Worm (Caenorhabditis elegans) whole organism, dauer: ENCODE data around the gene F20B10.3.
"Not testable (repeated sequence)": the region's sequence is repeated elsewhere in the genome, so short reads cannot be mapped to it uniquely, and the experiment has no call there.

ENCODE experiments used
- unc-62 ChIP-seq: sonication (generic microtip); optimal IDR thresholded peaks from 2 replicates; lab custom pipeline; 2017; ENCODE audit warnings: missing biosample characterization, missing genetic modification reagents, missing genetic modification characterization

Gene F20B10.3

DNA sequence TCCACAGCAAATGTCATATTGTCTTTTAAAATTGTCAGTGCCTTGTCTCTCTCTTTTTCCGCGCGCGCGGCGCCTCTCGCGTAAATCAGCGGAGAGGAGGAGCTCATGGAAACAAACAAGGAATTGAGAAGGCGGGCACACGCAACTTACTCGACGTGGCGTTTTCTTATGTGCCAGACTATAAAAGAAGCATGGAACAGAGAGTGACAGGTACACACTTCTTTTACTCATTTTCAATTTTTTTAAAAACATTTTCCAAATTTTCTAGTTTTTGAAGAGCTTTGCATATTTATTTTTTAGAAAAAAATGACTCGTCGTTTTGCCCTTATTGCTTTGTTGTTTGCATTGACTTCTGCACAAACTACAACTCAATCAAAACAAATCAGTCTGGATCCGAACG lies at the start of gene F20B10.3:
F20B10.3 (plus strand) TSS at position 301 of the 400 bp plus-strand sequence.
- TF ChIP-seq unc-62 (GFP tag; lab: Kevin White, UChicago): no peak

ce11 chrIV:12120536-12120935 lies 47.5 kb upstream of the F20B10.3 start:
- TF ChIP-seq unc-62 (GFP tag; lab: Kevin White, UChicago): no peak

DNA sequence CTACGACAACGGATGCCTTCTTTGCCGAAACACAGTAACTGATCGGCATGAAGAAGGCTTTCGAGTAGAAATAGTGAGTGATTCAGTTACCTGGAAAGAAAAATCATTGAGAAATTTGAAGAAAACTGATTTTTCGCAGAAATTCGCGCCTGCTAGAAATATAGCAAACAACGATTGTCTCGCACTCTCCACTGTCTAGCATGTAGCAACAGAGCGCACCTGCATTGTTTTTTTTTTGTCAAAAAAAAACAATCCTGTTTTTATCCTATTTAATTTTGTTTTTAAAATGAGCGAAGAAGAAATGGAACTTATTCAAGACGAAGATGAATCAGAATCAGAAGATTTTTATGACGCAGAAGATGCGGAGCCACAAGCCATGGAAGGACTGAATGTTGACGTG lies 47.0 kb upstream of the F20B10.3 start, which contains the start of the genes ddb-1 and M18.6:
ddb-1 (minus strand) TSS at position 90 of the 400 bp plus-strand sequence.
M18.6 (plus strand) TSS at position 235 of the 400 bp plus-strand sequence.
- no peak for TF ChIP-seq unc-62 (GFP tag; lab: Kevin White, UChicago)

DNA sequence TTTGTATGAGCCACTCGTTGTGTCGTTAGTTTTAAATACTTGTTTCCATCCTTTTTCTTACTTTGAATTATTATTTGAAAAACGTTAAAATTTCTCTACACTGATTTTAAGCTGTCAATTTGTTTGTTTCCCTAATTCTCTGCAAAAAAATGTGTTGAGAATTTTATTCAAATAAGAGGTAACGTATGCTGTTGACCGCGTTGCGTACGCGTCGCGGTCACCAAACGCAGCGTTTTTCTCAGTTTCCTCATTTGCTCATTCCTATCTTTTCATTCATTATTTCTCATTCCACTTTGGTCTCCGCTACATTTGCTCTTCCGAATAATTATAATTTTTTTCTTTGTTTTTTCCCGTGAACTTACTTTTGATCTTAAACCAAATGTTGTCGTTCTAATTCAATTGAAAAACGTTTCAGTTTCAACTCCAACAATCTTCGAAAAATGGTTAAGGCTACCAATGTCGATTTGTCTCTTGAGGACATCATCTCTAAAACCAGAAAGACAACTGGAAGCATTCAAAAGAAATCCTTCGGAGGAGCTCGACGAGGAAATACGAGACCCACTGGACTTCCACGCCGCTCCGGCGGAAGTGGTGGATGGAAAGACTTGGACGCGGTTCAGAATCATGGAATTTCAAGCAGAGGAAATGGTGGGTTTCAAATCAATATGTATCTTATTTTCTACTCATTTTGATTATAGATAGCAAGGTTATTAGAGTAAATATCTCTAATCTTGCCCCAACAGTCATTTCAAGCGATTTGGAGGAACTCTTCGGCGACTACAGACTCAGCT lies 45.0 kb upstream of the F20B10.3 start, which contains the start of gene aly-3:
aly-3 (plus strand) TSS at position 409 of the 791 bp plus-strand sequence.
- no peak for TF ChIP-seq unc-62 (GFP tag; lab: Kevin White, UChicago)

- no peak for TF ChIP-seq unc-62 (GFP tag; lab: Kevin White, UChicago)
Observed at ce11 chrIV:12124314-12125084, 43.5 kb upstream of the F20B10.3 start, which contains the start of gene dhhc-6. Gene dhhc-6 (plus strand): TSS chrIV:12124952.

DNA sequence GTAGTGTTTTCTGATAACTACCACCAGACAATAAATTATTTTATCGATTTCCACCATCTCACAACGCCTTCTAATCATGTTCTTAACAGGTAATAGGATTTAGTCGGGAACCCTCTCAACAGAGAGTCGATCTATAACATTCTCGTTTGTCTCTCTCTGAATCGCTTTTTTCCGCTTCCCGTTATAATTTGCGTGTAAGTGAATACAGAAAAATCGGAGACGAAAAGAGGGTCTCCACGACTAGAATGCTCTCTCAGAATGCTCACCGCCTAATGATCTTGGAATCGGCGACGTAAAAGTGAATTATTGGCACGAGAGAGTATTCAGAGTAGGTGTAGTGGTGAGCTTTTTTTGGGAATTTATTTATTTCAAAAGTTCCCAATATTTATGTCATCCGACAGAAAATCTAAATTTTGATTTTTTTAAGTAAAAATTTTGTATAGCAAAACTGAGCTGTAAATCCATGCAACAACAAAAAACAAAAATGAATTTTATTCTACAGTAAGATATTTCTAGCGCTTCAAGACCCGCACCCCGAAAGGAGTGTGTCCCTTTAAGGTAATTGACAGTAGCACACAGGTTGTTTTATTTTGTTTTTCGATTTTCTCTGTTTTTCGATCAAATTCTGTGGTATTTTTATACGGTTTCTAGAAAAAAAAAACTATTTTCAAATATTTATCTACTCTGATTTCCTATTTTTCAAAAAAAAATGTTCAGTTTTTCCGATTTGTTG lies 41.1 kb upstream of the F20B10.3 start:
- no peak for TF ChIP-seq unc-62 (GFP tag; lab: Kevin White, UChicago)

ce11 chrIV:12127838-12128237 lies 40.2 kb upstream of the F20B10.3 start:
- TF ChIP-seq unc-62 (GFP tag; lab: Kevin White, UChicago): no peak

DNA sequence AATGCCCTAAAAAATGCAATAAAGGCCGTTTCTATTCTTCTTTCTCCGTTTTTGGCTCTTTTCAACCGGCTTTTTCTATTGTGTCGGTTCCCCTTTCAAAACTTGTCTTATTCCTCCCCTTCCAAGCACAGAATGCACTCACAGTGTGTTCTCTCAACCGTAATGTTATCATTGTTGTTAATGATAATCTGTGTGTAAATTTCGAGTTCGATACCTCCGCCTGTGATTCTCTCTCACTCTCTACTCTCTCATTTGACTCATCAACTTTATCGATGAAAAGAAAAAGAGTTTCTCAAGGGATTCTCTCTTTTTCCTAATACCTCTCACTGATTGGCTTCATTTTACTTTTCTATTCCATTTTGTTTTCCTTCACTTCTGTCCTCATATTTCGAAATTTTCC lies 39.3 kb upstream of the F20B10.3 start:
- no peak for TF ChIP-seq unc-62 (GFP tag; lab: Kevin White, UChicago)

DNA sequence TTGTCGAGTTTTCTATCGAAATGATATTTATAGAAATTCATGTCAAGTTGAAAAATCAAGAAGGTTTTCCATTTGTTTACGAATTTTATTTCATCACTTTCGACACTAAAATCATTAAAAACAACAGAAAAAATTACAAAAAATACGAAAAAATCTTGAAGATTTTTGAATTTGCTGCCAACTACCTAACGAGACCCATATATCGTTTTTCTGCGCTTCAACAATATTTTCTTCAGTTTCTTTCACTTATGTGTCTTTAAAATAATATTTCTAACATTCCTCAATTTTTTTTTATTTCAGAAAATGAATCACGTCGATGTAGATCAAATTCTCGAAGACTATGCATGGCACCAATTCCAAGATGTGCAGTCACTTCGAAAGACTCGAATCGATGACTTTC lies 38.8 kb upstream of the F20B10.3 start, which contains the start of gene lin-24:
lin-24 (plus strand) TSS at position 301 of the 400 bp plus-strand sequence.
- no peak for TF ChIP-seq unc-62 (GFP tag; lab: Kevin White, UChicago)

ce11 chrIV:12131308-12132072 lies 36.6 kb upstream of the F20B10.3 start:
- TF ChIP-seq unc-62 (GFP tag; lab: Kevin White, UChicago): no peak

ce11 chrIV:12133776-12134175 lies 34.3 kb upstream of the F20B10.3 start:
- TF ChIP-seq unc-62 (GFP tag; lab: Kevin White, UChicago): no peak

DNA sequence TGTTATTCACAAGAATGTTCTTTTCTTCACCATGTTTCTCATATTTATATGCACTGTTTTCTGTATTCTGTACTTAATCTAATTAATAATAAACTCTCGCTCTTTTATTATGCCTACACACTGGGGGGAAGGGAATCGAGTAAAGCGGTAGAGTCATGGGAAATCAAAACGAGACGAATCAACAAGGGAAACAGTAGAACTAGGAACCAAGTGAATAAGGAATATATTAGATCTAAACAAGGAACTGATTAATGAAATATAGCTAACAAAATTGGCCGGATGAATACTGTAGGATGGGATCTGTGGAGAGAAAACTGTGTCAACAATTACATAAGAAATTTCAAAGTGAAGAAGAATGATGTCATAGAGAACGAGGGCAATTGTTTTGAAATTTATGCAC lies 33.1 kb upstream of the F20B10.3 start:
- TF ChIP-seq unc-62 (GFP tag; lab: Kevin White, UChicago): no peak

DNA sequence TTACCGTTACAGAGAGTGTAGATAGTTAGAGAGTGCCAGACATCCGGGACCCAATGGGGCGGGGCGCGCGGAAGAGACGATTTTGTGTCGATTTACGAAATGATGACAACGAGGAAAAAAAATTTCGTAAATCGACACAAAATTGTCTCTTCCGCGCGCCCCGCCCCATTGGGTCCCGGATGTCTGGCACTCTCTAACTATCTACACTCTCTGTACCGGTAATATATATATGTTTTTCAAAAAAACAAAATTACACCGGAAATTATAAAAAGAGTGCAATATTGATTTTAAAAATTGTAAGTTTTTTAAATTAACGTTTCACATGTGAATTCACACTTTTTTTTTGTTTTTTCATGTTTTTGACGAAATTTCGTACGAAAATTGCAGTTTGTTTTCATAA lies 30.0 kb upstream of the F20B10.3 start, which contains the start of gene B0001.4:
B0001.4 (minus strand) TSS at position 101 of the 400 bp plus-strand sequence.
- TF ChIP-seq unc-62 (GFP tag; lab: Kevin White, UChicago): not testable (repeated sequence)

DNA sequence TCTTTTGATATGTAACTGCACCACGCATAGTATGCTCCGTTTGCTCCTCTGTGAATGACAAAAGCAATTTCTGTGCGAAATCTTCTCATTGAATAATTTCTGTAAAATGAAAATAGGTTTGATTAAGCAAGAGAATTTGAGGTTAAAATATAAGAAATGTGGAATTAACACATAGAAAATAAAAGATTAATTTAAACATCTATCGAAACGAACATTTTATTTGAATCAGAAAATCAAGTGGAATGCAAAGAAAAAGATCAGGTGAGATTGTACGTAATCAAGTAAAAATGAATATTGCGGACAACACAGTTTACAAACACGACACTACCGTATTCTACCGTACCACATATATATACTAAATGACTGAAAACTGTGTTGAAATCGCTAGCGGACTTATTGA lies 27.1 kb upstream of the F20B10.3 start, which contains the start of gene B0001.8:
B0001.8 (minus strand) TSS at position 101 of the 400 bp plus-strand sequence.
- TF ChIP-seq unc-62 (GFP tag; lab: Kevin White, UChicago): no peak
